Fruit fly (Drosophila melanogaster) Kc167 (cell line): ENCODE measurements around the gene CG14708.

Experiments used
- Myc ChIP-seq: fragments of >200 bp; optimal IDR thresholded peaks from 2 replicates; lab custom pipeline; 2017; ENCODE audit warnings: missing external identifiers
- Sin3A ChIP-seq: fragments of >200 bp; optimal IDR thresholded peaks from 2 replicates; lab custom pipeline; 2018; ENCODE audit warnings: missing external identifiers
- h ChIP-seq: fragments of >200 bp; optimal IDR thresholded peaks from 3 replicates; lab custom pipeline; 2018; ENCODE audit warnings: missing external identifiers
- insv ChIP-seq: fragments of >200 bp; optimal IDR thresholded peaks from 3 replicates; lab custom pipeline; 2018; ENCODE audit warnings: missing external identifiers
- psq ChIP-seq: fragments of >200 bp; optimal IDR thresholded peaks from 2 replicates; lab custom pipeline; 2017; ENCODE audit warnings: missing external identifiers

DNA sequence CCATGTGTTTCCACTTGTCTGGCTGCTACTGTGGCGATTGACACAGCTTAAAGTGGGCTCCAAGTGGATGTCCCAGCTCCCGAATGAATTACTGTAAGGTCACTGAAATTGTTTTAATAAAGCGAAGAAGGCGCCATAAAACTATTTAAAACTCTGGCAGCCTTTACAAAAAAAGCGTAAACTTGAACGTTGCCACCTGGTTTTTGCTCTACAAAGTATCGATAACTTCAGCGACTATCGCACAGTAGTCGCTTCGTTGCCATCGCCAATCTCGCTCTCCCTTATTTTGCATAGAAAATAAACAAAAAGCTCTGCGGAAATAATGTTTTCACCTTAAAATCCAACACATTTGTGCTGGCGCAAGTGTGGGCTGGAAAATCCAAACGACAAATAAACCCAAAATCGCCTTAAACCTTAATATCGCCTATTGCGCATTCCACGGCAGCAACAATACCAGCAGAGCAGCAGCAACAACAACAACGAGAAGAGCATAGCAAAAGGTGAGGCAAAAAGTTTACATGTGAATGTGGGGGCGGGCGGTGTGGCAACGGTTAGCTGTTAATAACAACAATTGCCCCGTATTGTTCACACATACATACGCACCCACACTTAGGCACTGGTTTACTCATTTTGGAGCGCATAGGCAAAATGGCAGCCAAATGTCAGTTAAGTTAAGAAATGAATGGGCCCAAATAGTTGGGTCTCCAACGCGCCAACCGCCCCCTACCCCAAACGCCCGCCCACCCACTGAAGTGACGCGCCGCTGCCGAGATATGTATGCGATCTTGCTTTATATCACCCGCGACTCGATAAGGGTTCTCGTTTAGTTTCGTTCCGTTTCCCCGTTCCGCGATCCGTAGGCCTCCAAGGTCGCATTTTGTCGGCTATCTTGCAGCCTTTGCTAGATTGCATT, 27.7 kb downstream of the CG14708 start, which contains the start of gene wkd:
- no peak for TF ChIP-seq Sin3A (lab: Kevin White, UChicago)
- TF ChIP-seq h (lab: Kevin White, UChicago) = no peak
- no peak for TF ChIP-seq insv (lab: Kevin White, UChicago)
- no peak for TF ChIP-seq psq (lab: Kevin White, UChicago)
- TF ChIP-seq Myc (lab: Kevin White, UChicago) = no peak
